Fruit fly (Drosophila melanogaster): ENCODE results near the gene CG3699.

CG3699 gene

dm6 chrX:946162-946561, 1.1 kb downstream of the CG3699 start:
- TF ChIP-seq CG17186 (GFP tag; optimal IDR thresholded peaks at IDR 0.05) (no peak), gsb (GFP tag; IDR thresholded peaks at IDR 0.05) (no peak), CG10147 (GFP tag; optimal IDR thresholded peaks at IDR 0.05) (no peak), jing (GFP tag; optimal IDR thresholded peaks at IDR 0.05) (no peak), CG7987 (GFP tag; optimal IDR thresholded peaks at IDR 0.05) (peak; percentile 82), CG4360 (GFP tag; IDR thresholded peaks at IDR 0.05) (no peak), CG2129 (GFP tag; IDR thresholded peaks at IDR 0.05; ENCODE audit: partially characterized antibody) (no peak), CG12219 (GFP tag; optimal IDR thresholded peaks at IDR 0.05) (no peak), CG30431 (GFP tag; optimal IDR thresholded peaks at IDR 0.05) (no peak), lbe (GFP tag; optimal IDR thresholded peaks at IDR 0.05) (no peak), CG7357 (GFP tag; IDR thresholded peaks at IDR 0.05) (no peak), croc (GFP tag; conservative IDR thresholded peaks at IDR 0.05) (no peak), trh (GFP tag; optimal IDR thresholded peaks at IDR 0.05) (no peak), CG18599 (GFP tag; optimal IDR thresholded peaks at IDR 0.05) (peak; percentile 48), repo (GFP tag; optimal IDR thresholded peaks at IDR 0.05) (no peak), z (GFP tag; IDR thresholded peaks at IDR 0.05) (0 out of 3 replicates have a peak, but pooled peaks have one; percentile 19), Hr39 (optimal IDR thresholded peaks at IDR 0.05) (no peak), HHEX (GFP tag; optimal IDR thresholded peaks at IDR 0.05) (no peak), dmrt99B (tag; optimal IDR thresholded peaks at IDR 0.05) (no peak), CG2712 (tag; optimal IDR thresholded peaks at IDR 0.05) (no peak), CG11723 (GFP tag; optimal IDR thresholded peaks at IDR 0.05) (no peak), lov (optimal IDR thresholded peaks at IDR 0.05) (no peak), lov (GFP tag; IDR thresholded peaks at IDR 0.05) (no peak), cwo (GFP tag; optimal IDR thresholded peaks at IDR 0.05) (peak; percentile 48), otp (GFP tag; IDR thresholded peaks at IDR 0.05) (no peak), CG4282 (GFP tag; optimal IDR thresholded peaks at IDR 0.05) (no peak), lab (GFP tag; optimal IDR thresholded peaks at IDR 0.05) (no peak), NFAT (GFP tag; IDR thresholded peaks at IDR 0.05) (no peak), CG34376 (GFP tag; optimal IDR thresholded peaks at IDR 0.05) (peak; percentile 51), CG7786 (GFP tag; optimal IDR thresholded peaks at IDR 0.05) (no peak), Opbp (GFP tag; IDR thresholded peaks at IDR 0.05; ENCODE audit: partially characterized antibody) (no peak), CG18619 (GFP tag; optimal IDR thresholded peaks at IDR 0.05) (no peak), grn (GFP tag; optimal IDR thresholded peaks at IDR 0.05) (peak; percentile 98), ERR (GFP tag; optimal IDR thresholded peaks at IDR 0.05) (peak; percentile 68), Hr78 (GFP tag; optimal IDR thresholded peaks at IDR 0.05) (peak in 1 of 2 experiments; percentile 57), Scr (GFP tag; IDR thresholded peaks at IDR 0.05; ENCODE audit: partially characterized antibody) (no peak), MBD-R2 (GFP tag; IDR thresholded peaks at IDR 0.05) (no peak), BEAF-32 (GFP tag; optimal IDR thresholded peaks at IDR 0.05) (no peak), CG15479 (GFP tag; optimal IDR thresholded peaks at IDR 0.05) (no peak), eve (GFP tag; optimal IDR thresholded peaks at IDR 0.05) (no peak), CG4730 (GFP tag; IDR thresholded peaks at IDR 0.05) (no peak), crp (GFP tag; optimal IDR thresholded peaks at IDR 0.05) (no peak), C15 (GFP tag; IDR thresholded peaks at IDR 0.05) (no peak), mirr (GFP tag; optimal IDR thresholded peaks at IDR 0.05) (peak; percentile 64), D19A (tag; optimal IDR thresholded peaks at IDR 0.05) (no peak), Dbx (GFP tag; IDR thresholded peaks at IDR 0.05) (no peak), chinmo (GFP tag; IDR thresholded peaks at IDR 0.05; ENCODE audit: partially characterized antibody) (0 out of 4 replicates have a peak, but pooled peaks have one; percentile 45), exex (tag; optimal IDR thresholded peaks at IDR 0.05) (peak; percentile 74), CG17612 (GFP tag; IDR thresholded peaks at IDR 0.05) (no peak), CG17912 (GFP tag; optimal IDR thresholded peaks at IDR 0.05) (no peak), CG31365 (tag; optimal IDR thresholded peaks at IDR 0.05) (no peak)

Measured in whole organism, embryonic.